Worm (Caenorhabditis elegans) whole organism, early embryonic: ENCODE measurements around the gene T02D1.7.

Experiments
- B0310.2 ChIP-seq: sonication (generic microtip); optimal IDR thresholded peaks from 2 replicates; lab custom pipeline; 2016; ENCODE audit warnings: mild to moderate bottlenecking, missing genetic modification characterization, missing compliant biosample characterization
- F13C5.2 ChIP-seq: sonication (generic microtip); optimal IDR thresholded peaks from 2 replicates; lab custom pipeline; 2017; ENCODE audit warnings: mild to moderate bottlenecking, missing genetic modification characterization, inconsistent platforms, missing compliant biosample characterization
- ama-1 ChIP-seq: fragments of 150-350 bp; optimal IDR thresholded peaks from 2 replicates; lab custom pipeline; 2014
- ceh-13 ChIP-seq: fragments of 200-800 bp; sonication (Bioruptor generic); optimal IDR thresholded peaks from 2 replicates; lab custom pipeline; 2018; ENCODE audit warnings: mild to moderate bottlenecking, missing genetic modification characterization, missing compliant biosample characterization
- ceh-36 ChIP-seq: sonication (generic microtip); optimal IDR thresholded peaks from 2 replicates; lab custom pipeline; 2016; ENCODE audit warnings: missing genetic modification characterization, inconsistent platforms, missing compliant biosample characterization
- flt-1 ChIP-seq: fragments of 200-800 bp; sonication (Bioruptor generic); IDR thresholded peaks from 2 replicates; pipeline ENCODE4 v1.3.6; 2022; ENCODE audit warnings: missing genetic modification characterization, missing compliant biosample characterization
- hmbx-1 ChIP-seq: sonication (generic microtip); optimal IDR thresholded peaks from 2 replicates; lab custom pipeline; 2016; ENCODE audit warnings: mild to moderate bottlenecking, missing genetic modification characterization, missing compliant biosample characterization
- hmg-4 ChIP-seq: fragments of 200-800 bp; sonication (Bioruptor generic); optimal IDR thresholded peaks from 2 replicates; lab custom pipeline; 2018; ENCODE audit warnings: mild to moderate bottlenecking, missing genetic modification characterization, missing compliant biosample characterization
- hnd-1 ChIP-seq: sonication (generic microtip); optimal IDR thresholded peaks from 2 replicates; lab custom pipeline; 2016; ENCODE audit warnings: missing genetic modification characterization, missing compliant biosample characterization
- pes-1 ChIP-seq: fragments of 200-800 bp; sonication (Bioruptor generic); IDR thresholded peaks from 2 replicates; pipeline ENCODE4 v1.3.6; 2022; ENCODE audit warnings: missing genetic modification reagents, missing genetic modification characterization, missing compliant biosample characterization
- scrt-1 ChIP-seq: fragments of 200-800 bp; sonication (Bioruptor generic); IDR thresholded peaks from 2 replicates; pipeline ENCODE4 v1.3.6; 2022; ENCODE audit warnings: missing genetic modification characterization, missing compliant biosample characterization

DNA sequence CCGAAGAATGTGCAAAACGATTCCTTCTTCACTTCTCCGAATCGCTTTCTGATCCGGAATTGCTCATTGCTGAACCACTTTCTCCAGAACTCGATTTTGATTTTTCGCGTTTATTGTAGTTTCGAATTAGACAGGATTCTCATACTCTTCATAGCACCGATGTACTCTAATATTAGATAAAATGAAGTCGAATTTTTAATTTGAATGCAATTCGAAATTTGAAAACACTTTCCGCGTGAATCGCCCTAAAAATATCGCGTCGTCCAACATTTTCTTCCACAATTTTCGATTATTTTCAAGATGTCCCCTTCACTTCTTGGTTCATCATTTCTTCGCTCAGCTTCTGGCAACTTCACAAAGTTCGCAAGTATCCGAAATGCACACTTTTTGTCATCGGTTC, 24.9 kb downstream of the T02D1.7 start, which contains the start of gene C30H6.8:
- TF ChIP-seq ama-1 (lab: Kevin White, UChicago), result no peak
- no peak for TF ChIP-seq F13C5.2
- TF ChIP-seq flt-1 (GFP tag; lab: Robert Waterston, UW), result no peak
- no peak for TF ChIP-seq ceh-13
- no peak for TF ChIP-seq hmg-4 (GFP tag; lab: Kevin White, UChicago)
- TF ChIP-seq scrt-1 (GFP tag; lab: Robert Waterston, UW), result no peak
- TF ChIP-seq pes-1, result no peak
- no peak for TF ChIP-seq hmbx-1
- no peak for TF ChIP-seq hnd-1
- no peak for TF ChIP-seq ceh-36
- no peak for TF ChIP-seq B0310.2 (tag; lab: Kevin White, UChicago)
